Worm (Caenorhabditis elegans) whole organism, midembryonic: ENCODE measurements around the gene F02A9.7.

Source experiments
- T22C8.4 ChIP-seq: fragments of 200-800 bp; sonication (Bioruptor generic); IDR thresholded peaks from 2 replicates; pipeline ENCODE4 v1.3.6; 2022; ENCODE audit warnings: missing genetic modification characterization, missing compliant biosample characterization
- cog-1 ChIP-seq: sonication (generic microtip); optimal IDR thresholded peaks from 2 replicates; lab custom pipeline; 2016; ENCODE audit warnings: missing genetic modification characterization, missing compliant biosample characterization
- flt-1 ChIP-seq: fragments of 200-800 bp; sonication (Bioruptor generic); IDR thresholded peaks from 2 replicates; pipeline ENCODE4 v1.3.6; 2022; ENCODE audit warnings: missing genetic modification characterization, missing compliant biosample characterization
- klf-2 ChIP-seq: fragments of 200-800 bp; sonication (Bioruptor generic); conservative IDR thresholded peaks from 2 replicates; pipeline ENCODE4 v1.3.6; 2022; ENCODE audit warnings: missing genetic modification reagents, missing genetic modification characterization, missing compliant biosample characterization
- med-1 ChIP-seq: sonication (generic microtip); optimal IDR thresholded peaks from 2 replicates; lab custom pipeline; 2017; ENCODE audit warnings: missing genetic modification characterization, mild to moderate bottlenecking, missing compliant biosample characterization, antibody characterized with exemption, missing genetic modification reagents; ENCODE audit not compliant: insufficient read depth
- ref-1 ChIP-seq: fragments of 200-800 bp; sonication (Bioruptor generic); conservative IDR thresholded peaks from 2 replicates; pipeline ENCODE4 v1.3.6; 2022; ENCODE audit warnings: missing genetic modification reagents, missing genetic modification characterization, missing compliant biosample characterization
- tab-1 ChIP-seq: fragments of 200-800 bp; sonication (Bioruptor generic); IDR thresholded peaks from 2 replicates; pipeline ENCODE4 v1.3.6; 2022; ENCODE audit warnings: missing genetic modification characterization, missing compliant biosample characterization
- ztf-23 ChIP-seq: fragments of 200-800 bp; sonication (Bioruptor generic); IDR thresholded peaks from 2 replicates; pipeline ENCODE4 v1.3.6; 2022; ENCODE audit warnings: missing genetic modification reagents, missing genetic modification characterization, missing compliant biosample characterization
- ztf-29 ChIP-seq: fragments of 200-800 bp; sonication (Bioruptor generic); IDR thresholded peaks from 2 replicates; pipeline ENCODE4 v1.3.6; 2022; ENCODE audit warnings: missing genetic modification reagents, missing genetic modification characterization, missing compliant biosample characterization

Gene F02A9.7

DNA sequence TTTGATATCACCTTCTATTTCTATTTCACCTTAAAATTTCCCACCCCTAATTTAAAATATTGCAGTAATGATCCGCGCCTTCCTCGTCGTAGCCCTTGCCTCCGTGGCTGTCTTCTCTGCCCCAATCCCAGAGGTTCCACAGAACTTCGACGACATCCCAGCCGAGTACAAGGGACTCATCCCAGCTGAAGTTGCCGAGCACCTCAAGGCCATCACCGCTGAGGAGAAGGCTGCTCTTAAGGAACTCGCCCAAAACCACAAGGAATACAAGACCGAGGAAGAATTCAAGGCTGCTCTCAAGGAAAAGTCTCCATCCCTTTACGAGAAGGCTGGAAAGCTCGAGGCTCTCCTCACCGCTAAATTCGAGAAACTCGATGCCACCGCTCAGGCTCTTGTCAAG, 6.3 kb upstream of the F02A9.7 start, which contains the start of gene far-2:
Gene far-2 (plus strand): TSS at position 66 of the 400 bp plus-strand sequence.
- TF ChIP-seq ztf-29 (no peak), flt-1 (GFP tag; lab: Robert Waterston, UW) (no peak), ref-1 (GFP tag; lab: Robert Waterston, UW) (no peak)

DNA sequence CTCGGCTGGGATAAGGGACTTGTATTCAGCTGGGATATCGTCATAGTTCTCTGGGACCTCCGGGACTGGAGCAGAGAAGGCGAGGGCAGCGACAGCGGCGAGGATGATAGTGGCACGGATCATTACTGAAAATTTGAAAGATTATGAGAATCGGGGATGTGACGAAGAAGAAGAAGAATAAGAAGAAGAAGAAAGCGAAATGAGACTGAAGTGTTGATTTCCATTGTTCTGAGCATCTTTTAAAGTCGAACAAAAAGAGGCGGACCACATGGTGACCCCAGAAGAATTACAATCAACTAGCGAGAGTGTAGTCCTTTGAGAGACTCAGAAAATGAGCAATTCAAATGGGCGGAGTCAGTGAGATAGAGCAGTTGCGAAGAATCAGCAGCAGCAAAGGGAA, 5.6 kb upstream of the F02A9.7 start, which contains the start of gene far-1:
Gene far-1 (minus strand): TSS at position 125 of the 400 bp plus-strand sequence.
- no peak for TF ChIP-seq klf-2
- no peak for TF ChIP-seq cog-1 (tag; lab: Kevin White, UChicago)
- no peak for TF ChIP-seq ref-1 (GFP tag; lab: Robert Waterston, UW)
- TF ChIP-seq tab-1 (GFP tag; lab: Robert Waterston, UW) = no peak
- TF ChIP-seq flt-1 (GFP tag; lab: Robert Waterston, UW) = no peak
- TF ChIP-seq ztf-29 = no peak
- TF ChIP-seq T22C8.4 (GFP tag; lab: Robert Waterston, UW) = no peak
- TF ChIP-seq ztf-23 (GFP tag; lab: Robert Waterston, UW) = no peak
- no peak for TF ChIP-seq med-1

DNA sequence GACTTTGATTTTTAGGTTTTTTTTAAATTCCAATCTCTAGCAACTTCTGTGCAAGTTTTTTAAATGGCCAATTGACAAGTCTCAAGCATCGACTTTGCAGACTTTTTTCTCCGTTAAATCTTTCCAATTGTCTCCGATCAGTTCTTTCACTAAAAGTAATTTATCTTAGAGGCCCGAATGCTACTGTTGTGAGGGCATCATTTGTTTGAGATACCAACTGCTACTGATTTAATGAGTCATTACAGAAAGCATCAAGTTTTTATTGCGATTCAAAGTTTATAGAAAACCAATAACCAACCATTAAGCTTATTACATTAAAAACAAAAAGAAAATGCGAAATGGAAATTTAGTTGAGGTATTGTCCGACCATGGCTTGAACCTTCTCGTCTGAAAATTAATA, 4.7 kb upstream of the F02A9.7 start:
- no peak for TF ChIP-seq ztf-23 (GFP tag; lab: Robert Waterston, UW)

DNA sequence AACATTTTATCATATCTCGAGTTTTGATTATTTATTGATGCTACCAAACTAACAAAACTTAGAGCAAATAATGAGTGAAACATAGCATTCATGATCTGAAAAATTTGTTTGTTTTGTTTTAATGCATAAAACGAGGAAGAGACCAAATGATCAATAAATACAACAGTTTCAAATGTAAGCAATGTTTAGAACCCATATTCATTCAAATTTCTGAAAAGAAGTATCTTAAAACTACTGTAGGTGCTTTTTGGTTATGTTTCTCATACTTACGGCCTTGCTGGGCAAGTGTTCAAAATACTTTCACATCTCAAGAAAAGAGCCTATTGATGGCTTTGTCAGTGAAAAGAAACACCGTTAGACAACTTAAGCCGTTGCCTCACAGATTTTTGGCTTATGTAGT, 2.3 kb upstream of the F02A9.7 start, which contains the start of gene F02A9.1:
Gene F02A9.1 (minus strand): TSS at position 101 of the 400 bp plus-strand sequence.
- no peak for TF ChIP-seq klf-2
- no peak for TF ChIP-seq ztf-23 (GFP tag; lab: Robert Waterston, UW)
- TF ChIP-seq cog-1 (tag; lab: Kevin White, UChicago) = no peak
- no peak for TF ChIP-seq ref-1 (GFP tag; lab: Robert Waterston, UW)
- TF ChIP-seq ztf-29 = no peak
- no peak for TF ChIP-seq med-1
- no peak for TF ChIP-seq T22C8.4 (GFP tag; lab: Robert Waterston, UW)
- no peak for TF ChIP-seq flt-1 (GFP tag; lab: Robert Waterston, UW)
- TF ChIP-seq tab-1 (GFP tag; lab: Robert Waterston, UW) = no peak

DNA sequence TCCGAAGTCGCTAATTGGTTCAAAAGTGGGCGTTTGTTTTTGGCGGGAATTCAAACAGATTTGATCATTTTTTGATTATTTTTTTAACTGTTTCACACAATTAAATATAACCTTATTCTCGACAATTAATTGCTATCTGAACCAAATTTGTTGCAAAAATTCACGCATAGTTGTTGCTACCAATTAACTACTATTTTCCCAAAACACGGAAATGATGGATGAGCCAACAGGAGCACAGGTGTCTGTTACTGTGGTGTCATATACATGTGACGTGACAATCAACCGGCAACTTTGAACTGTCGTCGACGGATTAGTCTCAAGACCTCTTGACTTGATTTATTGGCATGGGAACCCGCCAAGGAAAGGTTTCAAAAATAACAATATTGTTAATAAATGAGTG, 2.7 kb downstream of the F02A9.7 start:
- TF ChIP-seq ref-1 (GFP tag; lab: Robert Waterston, UW) (no peak), ztf-23 (GFP tag; lab: Robert Waterston, UW) (no peak), med-1 (no peak), T22C8.4 (GFP tag; lab: Robert Waterston, UW) (no peak), cog-1 (tag; lab: Kevin White, UChicago) (no peak), flt-1 (GFP tag; lab: Robert Waterston, UW) (no peak), klf-2 (no peak), ztf-29 (no peak), tab-1 (GFP tag; lab: Robert Waterston, UW) (no peak)

DNA sequence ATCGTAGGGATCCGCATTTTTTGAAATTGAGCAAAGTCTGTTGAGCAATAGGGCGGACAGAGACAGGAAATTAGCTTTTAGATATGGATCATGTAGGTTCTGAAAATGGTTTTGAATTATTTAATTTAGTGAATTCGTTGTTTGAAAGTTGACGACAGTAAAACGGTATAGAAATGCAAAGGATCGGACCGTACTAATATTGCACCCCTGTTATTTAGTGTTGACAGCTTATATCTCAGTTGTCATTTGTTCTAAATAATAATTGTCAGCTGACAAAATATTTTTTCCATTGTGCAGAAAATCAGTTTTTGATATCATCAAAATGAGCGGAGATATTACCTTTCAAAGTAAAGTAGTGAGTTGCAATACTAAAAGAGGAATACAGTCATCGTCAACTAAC, 4.1 kb downstream of the F02A9.7 start, which contains the start of gene lin-12:
Gene lin-12 (minus strand): TSS at position 101 of the 400 bp plus-strand sequence.
- TF ChIP-seq klf-2 = no peak
- no peak for TF ChIP-seq ztf-29
- no peak for TF ChIP-seq ztf-23 (GFP tag; lab: Robert Waterston, UW)

DNA sequence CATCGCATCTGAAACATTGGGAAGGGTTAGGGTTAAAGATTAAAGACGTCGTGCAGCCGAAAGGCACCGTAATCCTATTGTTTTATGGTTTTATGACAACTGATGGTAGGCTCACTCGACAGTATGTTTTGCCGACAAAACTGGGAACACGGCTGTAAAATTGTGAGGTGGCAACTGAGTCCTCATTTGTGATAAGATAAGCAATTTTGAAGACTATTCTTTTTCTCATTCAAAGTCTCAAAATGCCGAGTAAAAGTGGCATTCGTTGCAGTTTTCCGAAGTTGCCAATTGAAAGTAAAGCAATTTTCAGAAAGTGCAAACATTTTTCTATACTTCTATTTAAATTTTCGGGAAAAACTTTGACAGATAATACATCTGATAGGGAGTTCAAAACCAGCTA, 5.7 kb downstream of the F02A9.7 start:
- TF ChIP-seq T22C8.4 (GFP tag; lab: Robert Waterston, UW) (no peak), ztf-23 (GFP tag; lab: Robert Waterston, UW) (no peak), flt-1 (GFP tag; lab: Robert Waterston, UW) (no peak), klf-2 (no peak), tab-1 (GFP tag; lab: Robert Waterston, UW) (no peak), ztf-29 (no peak), ref-1 (GFP tag; lab: Robert Waterston, UW) (no peak), cog-1 (tag; lab: Kevin White, UChicago) (no peak), med-1 (no peak)

DNA sequence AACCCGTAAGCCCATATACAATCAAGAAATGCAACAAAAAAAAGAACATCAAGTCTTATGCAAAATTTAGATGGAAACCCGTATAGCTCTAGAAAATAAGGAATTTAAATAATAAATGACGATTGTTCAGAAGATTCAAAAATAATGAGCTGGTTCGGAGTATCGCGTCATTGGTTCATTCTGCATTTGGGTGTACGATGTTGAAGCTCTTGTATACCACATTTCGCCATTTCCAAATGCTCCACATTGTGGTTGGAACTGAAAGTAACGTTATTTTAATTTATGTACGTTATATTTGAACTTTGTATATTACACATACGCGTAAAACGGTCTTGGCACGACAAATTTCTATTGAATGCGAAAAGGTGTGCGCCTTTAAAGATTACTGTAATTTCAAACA, 15.2 kb downstream of the F02A9.7 start:
- TF ChIP-seq klf-2 (no peak), T22C8.4 (GFP tag; lab: Robert Waterston, UW) (no peak), ztf-29 (no peak), med-1 (no peak), ztf-23 (GFP tag; lab: Robert Waterston, UW) (no peak), cog-1 (tag; lab: Kevin White, UChicago) (no peak), flt-1 (GFP tag; lab: Robert Waterston, UW) (no peak), ref-1 (GFP tag; lab: Robert Waterston, UW) (no peak), tab-1 (GFP tag; lab: Robert Waterston, UW) (no peak)

DNA sequence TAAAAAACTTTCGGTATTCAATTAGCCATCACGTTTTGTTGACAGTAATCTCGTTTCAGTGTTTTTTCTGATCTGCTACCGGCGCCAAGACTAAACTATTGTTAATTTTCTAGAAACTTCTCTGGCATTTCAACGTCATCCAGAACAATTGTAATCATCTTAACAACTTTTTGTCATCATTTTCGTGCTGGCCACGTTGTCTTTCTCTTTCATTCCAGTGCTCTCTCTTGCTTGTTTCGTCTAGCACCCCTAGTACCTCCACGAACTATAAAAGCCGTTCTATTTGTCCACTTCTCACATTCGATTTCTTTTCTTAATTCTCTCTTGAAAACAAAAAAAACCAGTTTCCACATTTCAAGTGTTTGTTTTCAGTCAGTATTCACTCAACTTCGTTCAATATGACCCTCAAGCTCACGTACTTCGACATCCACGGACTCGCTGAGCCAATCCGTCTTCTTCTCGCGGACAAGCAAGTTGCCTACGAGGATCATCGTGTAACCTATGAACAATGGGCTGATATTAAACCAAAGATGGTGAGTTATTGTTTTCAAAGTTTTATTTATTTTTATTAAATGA, 16.4 kb downstream of the F02A9.7 start, which contains the start of gene gst-1:
Gene gst-1 (plus strand): TSS at position 373 of the 576 bp plus-strand sequence.
- TF ChIP-seq tab-1 (GFP tag; lab: Robert Waterston, UW) (no peak), ref-1 (GFP tag; lab: Robert Waterston, UW) (no peak), klf-2 (no peak), flt-1 (GFP tag; lab: Robert Waterston, UW) (no peak), ztf-29 (no peak), med-1 (no peak), ztf-23 (GFP tag; lab: Robert Waterston, UW) (no peak), cog-1 (tag; lab: Kevin White, UChicago) (no peak), T22C8.4 (GFP tag; lab: Robert Waterston, UW) (no peak)

DNA sequence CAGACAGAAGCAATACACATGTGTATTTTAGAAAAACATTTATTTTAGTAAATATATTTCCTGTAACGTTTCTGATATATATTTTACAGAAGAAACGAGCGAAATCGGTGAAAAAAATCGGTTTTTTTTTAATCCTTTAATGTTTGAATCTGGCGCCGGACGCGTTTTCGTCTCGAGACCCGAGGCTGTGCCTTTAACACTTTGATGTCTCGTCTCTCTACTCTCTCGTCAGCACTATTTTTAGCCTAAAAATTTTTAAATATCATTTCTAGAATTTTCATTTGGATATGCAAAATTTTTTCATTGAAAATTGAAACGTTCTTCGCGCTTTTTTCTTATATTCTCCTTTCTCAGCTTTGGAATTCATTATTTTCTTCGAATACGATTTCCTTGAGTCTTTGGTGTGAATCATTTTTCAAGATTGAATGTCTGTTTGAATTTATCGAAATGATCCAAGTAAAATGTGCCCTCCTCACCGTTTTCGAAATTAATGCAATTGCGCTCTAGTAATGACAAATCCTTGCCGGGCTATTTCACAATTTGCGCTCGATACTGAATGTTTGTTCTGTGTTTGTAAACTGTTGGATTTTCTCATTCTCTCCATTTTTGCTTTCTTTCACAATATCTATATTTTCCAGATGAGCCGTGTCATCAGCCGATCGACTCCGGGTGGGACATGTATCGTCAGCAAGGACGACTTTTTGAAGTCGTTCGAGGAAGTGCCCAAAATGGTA, 20.9 kb downstream of the F02A9.7 start, which contains the start of gene cls-2:
Gene cls-2 (plus strand): TSS at position 635 of the 734 bp plus-strand sequence.
- TF ChIP-seq med-1 = no peak
- no peak for TF ChIP-seq cog-1 (tag; lab: Kevin White, UChicago)
- TF ChIP-seq ztf-29 = no peak
- TF ChIP-seq flt-1 (GFP tag; lab: Robert Waterston, UW) = no peak
- no peak for TF ChIP-seq klf-2
- TF ChIP-seq ztf-23 (GFP tag; lab: Robert Waterston, UW) = no peak
- no peak for TF ChIP-seq T22C8.4 (GFP tag; lab: Robert Waterston, UW)
